Worm (Caenorhabditis elegans) whole organism, young adult: ENCODE measurements around the gene hmg-1.2.

Experiments
- B0261.1 ChIP-seq: sonication (generic microtip); optimal IDR thresholded peaks from 2 replicates; lab custom pipeline; 2016; ENCODE audit warnings: mild to moderate bottlenecking, missing genetic modification characterization, moderate library complexity, missing compliant biosample characterization
- D2030.7 ChIP-seq: fragments of 200-800 bp; sonication (Bioruptor generic); IDR thresholded peaks from 2 replicates; pipeline ENCODE4 v1.3.6; 2022; ENCODE audit warnings: missing genetic modification reagents, missing genetic modification characterization, missing compliant biosample characterization
- F10E7.11 ChIP-seq: sonication (generic microtip); optimal IDR thresholded peaks from 2 replicates; lab custom pipeline; 2017; ENCODE audit warnings: mild to moderate bottlenecking, missing genetic modification characterization, moderate library complexity, missing compliant biosample characterization
- F39B2.1 ChIP-seq: fragments of 200-800 bp; sonication (Bioruptor generic); IDR thresholded peaks from 2 replicates; pipeline ENCODE4 v1.3.6; 2022; ENCODE audit warnings: missing genetic modification reagents, missing genetic modification characterization, missing compliant biosample characterization
- F52B5.7 ChIP-seq: sonication (generic microtip); optimal IDR thresholded peaks from 2 replicates; lab custom pipeline; 2016; ENCODE audit warnings: mild to moderate bottlenecking, missing genetic modification characterization, missing compliant biosample characterization
- F57C9.4 ChIP-seq: sonication (generic microtip); optimal IDR thresholded peaks from 2 replicates; lab custom pipeline; 2017; ENCODE audit warnings: mild to moderate bottlenecking, missing genetic modification characterization, missing compliant biosample characterization
- T26A5.8 ChIP-seq: sonication (generic microtip); optimal IDR thresholded peaks from 2 replicates; lab custom pipeline; 2016; ENCODE audit warnings: missing genetic modification characterization, missing compliant biosample characterization
- Y53G8AR.9 ChIP-seq: fragments of 200-800 bp; sonication (Bioruptor generic); conservative IDR thresholded peaks from 2 replicates; pipeline ENCODE4 v1.3.6; 2022; ENCODE audit warnings: missing genetic modification reagents, missing genetic modification characterization, missing compliant biosample characterization
- ZK185.1 ChIP-seq: sonication (generic microtip); optimal IDR thresholded peaks from 2 replicates; lab custom pipeline; 2016; ENCODE audit warnings: mild to moderate bottlenecking, missing genetic modification characterization, missing compliant biosample characterization; ENCODE audit not compliant: poor library complexity, severe bottlenecking
- akir-1 ChIP-seq: fragments of 200-800 bp; sonication (Bioruptor generic); optimal IDR thresholded peaks from 2 replicates; lab custom pipeline; 2018; ENCODE audit warnings: mild to moderate bottlenecking, missing genetic modification characterization, moderate library complexity, missing compliant biosample characterization
- aptf-2 ChIP-seq: fragments of 200-800 bp; sonication (Bioruptor generic); conservative IDR thresholded peaks from 2 replicates; pipeline ENCODE4 v1.3.6; 2022; ENCODE audit warnings: missing genetic modification reagents, missing genetic modification characterization, missing compliant biosample characterization
- aptf-3 ChIP-seq: fragments of 200-800 bp; sonication (Bioruptor generic); IDR thresholded peaks from 2 replicates; pipeline ENCODE4 v1.3.6; 2022; ENCODE audit warnings: missing genetic modification characterization, missing compliant biosample characterization
- atf-7 ChIP-seq: sonication (generic microtip); optimal IDR thresholded peaks from 2 replicates; lab custom pipeline; 2017; ENCODE audit warnings: mild to moderate bottlenecking, missing genetic modification characterization, missing compliant biosample characterization
- athp-1 ChIP-seq: sonication (generic microtip); optimal IDR thresholded peaks from 2 replicates; lab custom pipeline; 2017; ENCODE audit warnings: mild to moderate bottlenecking, missing genetic modification characterization, missing compliant biosample characterization
- attf-3 ChIP-seq: fragments of 200-800 bp; sonication (Bioruptor generic); conservative IDR thresholded peaks from 2 replicates; pipeline ENCODE4 v1.3.6; 2022; ENCODE audit warnings: missing genetic modification reagents, missing genetic modification characterization, missing compliant biosample characterization
- attf-6 ChIP-seq: fragments of 200-800 bp; sonication (Bioruptor generic); IDR thresholded peaks from 2 replicates; pipeline ENCODE4 v1.3.6; 2022; ENCODE audit warnings: missing genetic modification reagents, missing genetic modification characterization, missing compliant biosample characterization
- cebp-1 ChIP-seq, 2 experiments: fragments of 200-800 bp in 1 of 2; sonication (Bioruptor generic) in 1 of 2; sonication (generic microtip) in 1 of 2; IDR thresholded peaks in 1 of 2; optimal IDR thresholded peaks in 1 of 2; 2 replicates each; pipeline versions ENCODE4 v1.3.6 to Lab custom; 2017 to 2022; ENCODE audit warnings: missing compliant biosample characterization in 2 of 2, missing genetic modification characterization in 2 of 2, mild to moderate bottlenecking in 1 of 2, missing genetic modification reagents in 1 of 2, moderate library complexity in 1 of 2
- ceh-100 ChIP-seq: fragments of 200-800 bp; sonication (Bioruptor generic); IDR thresholded peaks from 2 replicates; pipeline ENCODE4 v1.3.6; 2022; ENCODE audit warnings: missing genetic modification reagents, missing genetic modification characterization, missing compliant biosample characterization
- ceh-40 ChIP-seq: fragments of 200-800 bp; sonication (Bioruptor generic); IDR thresholded peaks from 2 replicates; pipeline ENCODE4 v1.3.6; 2022; ENCODE audit warnings: missing genetic modification characterization, missing compliant biosample characterization
- ceh-58 ChIP-seq: fragments of 200-800 bp; sonication (Bioruptor generic); IDR thresholded peaks from 2 replicates; pipeline ENCODE4 v1.3.6; 2022; ENCODE audit warnings: missing genetic modification characterization, missing compliant biosample characterization
- chd-7 ChIP-seq: sonication (generic microtip); optimal IDR thresholded peaks from 2 replicates; lab custom pipeline; 2016; ENCODE audit warnings: mild to moderate bottlenecking, missing genetic modification characterization, moderate library complexity, missing compliant biosample characterization
- dpl-1 ChIP-seq: fragments of 150-350 bp; optimal IDR thresholded peaks from 2 replicates; lab custom pipeline; 2014; ENCODE audit warnings: missing biosample characterization, missing genetic modification reagents, missing genetic modification characterization
- egl-18 ChIP-seq: fragments of 200-800 bp; sonication (Bioruptor generic); IDR thresholded peaks from 2 replicates; pipeline ENCODE4 v1.3.6; 2022; ENCODE audit warnings: missing genetic modification reagents, missing genetic modification characterization, missing compliant biosample characterization
- egl-44 ChIP-seq: fragments of 200-800 bp; sonication (Bioruptor generic); IDR thresholded peaks from 2 replicates; pipeline ENCODE4 v1.3.6; 2022; ENCODE audit warnings: missing genetic modification reagents, missing genetic modification characterization, missing compliant biosample characterization
- egrh-3 ChIP-seq: fragments of 200-800 bp; sonication (Bioruptor generic); IDR thresholded peaks from 2 replicates; pipeline ENCODE4 v1.3.6; 2022; ENCODE audit warnings: missing genetic modification reagents, missing genetic modification characterization, missing compliant biosample characterization
- fkh-3 ChIP-seq: sonication (generic microtip); optimal IDR thresholded peaks from 2 replicates; lab custom pipeline; 2016; ENCODE audit warnings: mild to moderate bottlenecking, missing genetic modification characterization, missing compliant biosample characterization
- him-1 ChIP-seq: sonication (generic microtip); optimal IDR thresholded peaks from 2 replicates; lab custom pipeline; 2016; ENCODE audit warnings: missing genotype, missing genetic modification reagents, missing genetic modification characterization, missing compliant biosample characterization
- hmg-1.2 ChIP-seq: fragments of 200-800 bp; sonication (Bioruptor generic); IDR thresholded peaks from 2 replicates; pipeline ENCODE4 v1.3.6; 2022; ENCODE audit warnings: missing genetic modification reagents, missing genetic modification characterization, missing compliant biosample characterization
- hmg-20 ChIP-seq: fragments of 200-800 bp; sonication (Bioruptor generic); IDR thresholded peaks from 2 replicates; pipeline ENCODE4 v1.3.6; 2022; ENCODE audit warnings: missing genetic modification reagents, missing genetic modification characterization, missing compliant biosample characterization
- lir-1 ChIP-seq: fragments of 200-800 bp; sonication (Bioruptor generic); conservative IDR thresholded peaks from 2 replicates; pipeline ENCODE4 v1.3.6; 2022; ENCODE audit warnings: missing genetic modification reagents, missing genetic modification characterization, missing compliant biosample characterization
- lsy-27 ChIP-seq: sonication (generic microtip); optimal IDR thresholded peaks from 2 replicates; lab custom pipeline; 2017; ENCODE audit warnings: missing genetic modification characterization, mild to moderate bottlenecking, missing compliant biosample characterization, antibody characterized with exemption, missing genotype, borderline replicate concordance; ENCODE audit not compliant: insufficient read depth
- madf-3 ChIP-seq: fragments of 200-800 bp; sonication (Bioruptor generic); IDR thresholded peaks from 2 replicates; pipeline ENCODE4 v1.3.6; 2022; ENCODE audit warnings: missing genetic modification reagents, missing genetic modification characterization, missing compliant biosample characterization
- madf-6 ChIP-seq: fragments of 200-800 bp; sonication (Bioruptor generic); IDR thresholded peaks from 2 replicates; pipeline ENCODE4 v1.3.6; 2022; ENCODE audit warnings: missing genetic modification reagents, missing genetic modification characterization, missing compliant biosample characterization
- mes-4 ChIP-seq: sonication (generic microtip); optimal IDR thresholded peaks from 2 replicates; lab custom pipeline; 2016; ENCODE audit warnings: missing genotype, missing genetic modification characterization, missing compliant biosample characterization
- nfya-1 ChIP-seq: sonication (generic microtip); optimal IDR thresholded peaks from 2 replicates; lab custom pipeline; 2017; ENCODE audit warnings: antibody characterized with exemption, missing compliant biosample characterization, missing genetic modification characterization, borderline replicate concordance; ENCODE audit not compliant: insufficient read depth
- nfya-2 ChIP-seq: fragments of 200-800 bp; sonication (Bioruptor generic); IDR thresholded peaks from 2 replicates; pipeline ENCODE4 v1.3.6; 2022; ENCODE audit warnings: missing genetic modification reagents, missing genetic modification characterization, missing compliant biosample characterization
- nhr-120 ChIP-seq: fragments of 200-800 bp; sonication (Bioruptor generic); IDR thresholded peaks from 2 replicates; pipeline ENCODE4 v1.3.6; 2022; ENCODE audit warnings: missing genetic modification characterization, missing compliant biosample characterization
- nhr-27 ChIP-seq: fragments of 200-800 bp; sonication (Bioruptor generic); optimal IDR thresholded peaks from 2 replicates; lab custom pipeline; 2018; ENCODE audit warnings: mild to moderate bottlenecking, missing genetic modification characterization, moderate library complexity, missing compliant biosample characterization
- pha-4 ChIP-seq: fragments of 150-350 bp; sonication (generic microtip); optimal IDR thresholded peaks from 2 replicates; lab custom pipeline; 2014; ENCODE audit warnings: missing biosample characterization, missing genetic modification reagents, missing genetic modification characterization
- rpc-1 ChIP-seq, 2 experiments: fragments of 150-350 bp in 1 of 2; sonication (generic microtip) in 1 of 2; optimal IDR thresholded peaks; 2 replicates each; lab custom pipeline; 2014 to 2018; ENCODE audit warnings: missing biosample characterization in 1 of 2, missing genetic modification characterization in 1 of 2, missing genetic modification reagents in 1 of 2, missing genotype in 1 of 2
- snpc-1.3 ChIP-seq: sonication (generic microtip); optimal IDR thresholded peaks from 2 replicates; lab custom pipeline; 2017; ENCODE audit warnings: missing genetic modification characterization, mild to moderate bottlenecking, missing compliant biosample characterization, antibody characterized with exemption, moderate library complexity, missing genotype, missing genetic modification reagents; ENCODE audit not compliant: insufficient read depth
- tbx-9 ChIP-seq: sonication (generic microtip); optimal IDR thresholded peaks from 2 replicates; lab custom pipeline; 2016; ENCODE audit warnings: borderline replicate concordance, missing genetic modification characterization, inconsistent platforms, missing compliant biosample characterization
- unc-130 ChIP-seq: sonication (generic microtip); optimal IDR thresholded peaks from 2 replicates; lab custom pipeline; 2016; ENCODE audit warnings: missing genetic modification reagents, missing genetic modification characterization, missing compliant biosample characterization
- ztf-18 ChIP-seq: sonication (generic microtip); optimal IDR thresholded peaks from 2 replicates; lab custom pipeline; 2016; ENCODE audit warnings: missing genotype, mild to moderate bottlenecking, missing genetic modification characterization, missing compliant biosample characterization
- ztf-25 ChIP-seq: fragments of 200-800 bp; sonication (Bioruptor generic); IDR thresholded peaks from 2 replicates; pipeline ENCODE4 v1.3.6; 2022; ENCODE audit warnings: missing genetic modification reagents, missing genetic modification characterization, missing compliant biosample characterization
- ztf-26 ChIP-seq: sonication (generic microtip); optimal IDR thresholded peaks from 2 replicates; lab custom pipeline; 2017; ENCODE audit warnings: missing genetic modification characterization, missing compliant biosample characterization
- ztf-3 ChIP-seq: fragments of 200-800 bp; sonication (Bioruptor generic); optimal IDR thresholded peaks from 2 replicates; lab custom pipeline; 2018; ENCODE audit warnings: mild to moderate bottlenecking, missing genetic modification characterization, missing compliant biosample characterization
- ztf-6 ChIP-seq: fragments of 200-800 bp; sonication (Bioruptor generic); IDR thresholded peaks from 2 replicates; pipeline ENCODE4 v1.3.6; 2022; ENCODE audit warnings: missing genetic modification reagents, missing genetic modification characterization, missing compliant biosample characterization

Gene hmg-1.2

DNA sequence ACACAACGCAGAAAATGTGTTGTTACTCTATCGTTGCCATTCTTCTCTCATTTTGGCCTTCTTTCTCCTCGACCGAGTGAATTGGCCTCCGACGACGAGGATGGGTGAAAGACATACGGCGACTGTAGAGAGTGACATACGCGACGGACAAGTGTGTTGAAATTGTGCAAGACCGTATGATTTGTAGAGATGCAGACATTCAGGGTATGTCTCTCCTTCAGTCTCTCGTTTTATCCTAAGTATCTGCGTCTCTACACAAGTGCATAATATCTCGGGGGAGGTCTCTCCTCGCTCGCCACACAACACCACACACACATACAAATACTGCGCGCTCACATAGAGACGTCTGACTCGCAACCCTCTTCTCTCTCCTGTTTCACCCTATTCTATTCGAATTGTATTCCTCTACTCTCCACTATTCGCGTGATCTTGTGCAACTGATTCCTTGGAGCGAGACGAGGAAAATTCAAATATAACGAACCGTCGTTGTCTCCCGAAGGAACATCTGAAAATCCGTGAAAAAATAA lies at the start of gene hmg-1.2:
Gene hmg-1.2, plus strand, starts transcription at position 311 of the 527 bp plus-strand sequence.
- no peak for TF ChIP-seq lir-1 (GFP tag; lab: Robert Waterston, UW)
- TF ChIP-seq ztf-6 (GFP tag; lab: Robert Waterston, UW), result no peak
- no peak for TF ChIP-seq him-1
- TF ChIP-seq D2030.7 (GFP tag; lab: Robert Waterston, UW), result no peak
- no peak for TF ChIP-seq Y53G8AR.9 (GFP tag; lab: Robert Waterston, UW)
- TF ChIP-seq dpl-1, result no peak
- TF ChIP-seq egl-18 (GFP tag; lab: Robert Waterston, UW), result 0 out of 2 replicates have a peak, but pooled peaks have one; percentile 35
- TF ChIP-seq madf-3, result no peak
- TF ChIP-seq F10E7.11 (tag; lab: Kevin White, UChicago), result no peak
- peak; percentile 38; the same call in 1 of the 2 replicates for TF ChIP-seq madf-6 (GFP tag; lab: Robert Waterston, UW)
- TF ChIP-seq unc-130, result no peak
- peak; percentile 50 for TF ChIP-seq athp-1 (tag; lab: Kevin White, UChicago)
- no peak for TF ChIP-seq F57C9.4 (tag; lab: Kevin White, UChicago)
- TF ChIP-seq akir-1 (GFP tag; lab: Kevin White, UChicago), result no peak
- no peak for TF ChIP-seq ztf-25
- 0 out of 2 replicates have a peak, but pooled peaks have one; percentile 32 for TF ChIP-seq egrh-3 (GFP tag; lab: Robert Waterston, UW)
- TF ChIP-seq fkh-3 (tag; lab: Kevin White, UChicago), result no peak
- peak; percentile 76 for TF ChIP-seq ZK185.1
- peak; percentile 25 for TF ChIP-seq pha-4 (tag; lab: Kevin White, UChicago)
- no peak for TF ChIP-seq ztf-3 (GFP tag; lab: Kevin White, UChicago)
- TF ChIP-seq aptf-3 (GFP tag; lab: Robert Waterston, UW), result no peak
- no peak for TF ChIP-seq nhr-120 (GFP tag; lab: Robert Waterston, UW)
- peak; percentile 67 for TF ChIP-seq atf-7 (tag; lab: Kevin White, UChicago)
- TF ChIP-seq attf-3 (GFP tag; lab: Robert Waterston, UW), result no peak
- TF ChIP-seq nhr-27, result no peak
- no peak for TF ChIP-seq hmg-20 (GFP tag; lab: Robert Waterston, UW)
- TF ChIP-seq ztf-18, result peak; percentile 18
- TF ChIP-seq aptf-2 (GFP tag; lab: Robert Waterston, UW), result no peak
- TF ChIP-seq nfya-1 (tag; lab: Kevin White, UChicago), result no peak
- no peak for TF ChIP-seq snpc-1.3 (tag; lab: Kevin White, UChicago)
- peak; percentile 69 for TF ChIP-seq ztf-26
- TF ChIP-seq chd-7 (tag; lab: Kevin White, UChicago), result peak; percentile 74
- TF ChIP-seq attf-6 (GFP tag; lab: Robert Waterston, UW), result no peak
- no peak for TF ChIP-seq rpc-1 (optimal IDR thresholded peaks at IDR 0.05; lab: Kevin White, UChicago)
- no peak for TF ChIP-seq rpc-1 (tag; optimal IDR thresholded peaks at IDR 0.05; lab: Kevin White, UChicago)
- no peak for TF ChIP-seq ceh-100 (GFP tag; lab: Robert Waterston, UW)
- no peak for TF ChIP-seq ceh-58 (GFP tag; lab: Robert Waterston, UW)
- TF ChIP-seq lsy-27 (tag; lab: Kevin White, UChicago), result peak; percentile 27
- TF ChIP-seq B0261.1 (tag; lab: Kevin White, UChicago), result no peak
- no peak for TF ChIP-seq mes-4
- TF ChIP-seq tbx-9 (tag; lab: Kevin White, UChicago), result no peak
- no peak for TF ChIP-seq ceh-40 (GFP tag; lab: Robert Waterston, UW)
- no peak for TF ChIP-seq nfya-2
- TF ChIP-seq F39B2.1, result no peak
- no peak for TF ChIP-seq F52B5.7 (tag; lab: Kevin White, UChicago)
- TF ChIP-seq hmg-1.2 (GFP tag; lab: Robert Waterston, UW), result peak; percentile 99
- peak; percentile 74 for TF ChIP-seq cebp-1 (GFP tag; IDR thresholded peaks at IDR 0.05; lab: Robert Waterston, UW)
- peak; percentile 94 for TF ChIP-seq cebp-1 (tag; optimal IDR thresholded peaks at IDR 0.05; lab: Kevin White, UChicago)
- no peak for TF ChIP-seq egl-44 (GFP tag; lab: Robert Waterston, UW)
- no peak for TF ChIP-seq T26A5.8 (tag; lab: Kevin White, UChicago)
